Fruit fly (Drosophila melanogaster) whole organism, pupa: ENCODE results near the gene CG15765.

Source experiments
- CG10348 ChIP-seq: fragments of 200-800 bp; sonication (Bioruptor generic); IDR thresholded peaks from 2 replicates; pipeline ENCODE4 v1.3.6; 2022; ENCODE audit warnings: missing biosample characterization, missing genetic modification characterization
- CG12605 ChIP-seq: fragments of 200-800 bp; sonication (Bioruptor generic); IDR thresholded peaks from 2 replicates; pipeline ENCODE4 v1.3.6; 2022; ENCODE audit warnings: missing biosample characterization, missing genetic modification characterization
- CG13204 ChIP-seq: fragments of 200-800 bp; sonication (Bioruptor generic); optimal IDR thresholded peaks from 2 replicates; lab custom pipeline; 2018; ENCODE audit warnings: missing biosample characterization, mild to moderate bottlenecking, missing genetic modification characterization, moderate library complexity
- CG14655 ChIP-seq: fragments of 200-800 bp; sonication (Bioruptor generic); optimal IDR thresholded peaks from 3 replicates; lab custom pipeline; 2017; ENCODE audit warnings: mild to moderate bottlenecking, missing biosample characterization, missing genetic modification reagents, missing genetic modification characterization
- CG15710 ChIP-seq: fragments of 200-800 bp; sonication (Bioruptor generic); optimal IDR thresholded peaks from 2 replicates; lab custom pipeline; 2018; ENCODE audit warnings: missing biosample characterization, mild to moderate bottlenecking, missing genetic modification characterization, moderate library complexity
- CG17806 ChIP-seq: fragments of 200-800 bp; sonication (Bioruptor generic); optimal IDR thresholded peaks from 2 replicates; lab custom pipeline; 2018; ENCODE audit warnings: missing biosample characterization, mild to moderate bottlenecking, missing genetic modification characterization, moderate library complexity
- CG32121 ChIP-seq: fragments of 200-800 bp; sonication (Bioruptor generic); IDR thresholded peaks from 2 replicates; pipeline ENCODE4 v1.3.6; 2022; ENCODE audit warnings: missing biosample characterization, missing genetic modification characterization
- CG34367 ChIP-seq: fragments of 200-800 bp; sonication (Bioruptor generic); optimal IDR thresholded peaks from 2 replicates; lab custom pipeline; 2018; ENCODE audit warnings: missing biosample characterization, mild to moderate bottlenecking, missing genetic modification characterization
- CG4496 ChIP-seq: fragments of 200-800 bp; sonication (Bioruptor generic); IDR thresholded peaks from 3 replicates; pipeline ENCODE4 v1.3.6; 2022; ENCODE audit warnings: missing biosample characterization, missing genetic modification characterization
- CG8159 ChIP-seq: fragments of 200-800 bp; sonication (Bioruptor generic); optimal IDR thresholded peaks from 3 replicates; lab custom pipeline; 2018; ENCODE audit warnings: missing biosample characterization, mild to moderate bottlenecking, missing genetic modification characterization, moderate library complexity
- CG8301 ChIP-seq: fragments of 200-800 bp; sonication (Bioruptor generic); optimal IDR thresholded peaks from 2 replicates; lab custom pipeline; 2018; ENCODE audit warnings: missing biosample characterization, mild to moderate bottlenecking, missing genetic modification characterization
- CG9948 ChIP-seq: fragments of 200-800 bp; sonication (Bioruptor generic); optimal IDR thresholded peaks from 2 replicates; lab custom pipeline; 2018; ENCODE audit warnings: missing biosample characterization, mild to moderate bottlenecking, missing genetic modification characterization, moderate library complexity
- D1 ChIP-seq: fragments of 200-800 bp; sonication (Bioruptor generic); optimal IDR thresholded peaks from 2 replicates; lab custom pipeline; 2018; ENCODE audit warnings: missing biosample characterization, mild to moderate bottlenecking, missing genetic modification characterization, moderate library complexity
- EcR ChIP-seq: fragments of 200-800 bp; sonication (Bioruptor generic); optimal IDR thresholded peaks from 3 replicates; lab custom pipeline; 2019; ENCODE audit warnings: missing biosample characterization, missing genetic modification characterization, mild to moderate bottlenecking, moderate library complexity, missing genetic modification reagents
- Ets98B ChIP-seq: fragments of 200-800 bp; sonication (Bioruptor generic); IDR thresholded peaks from 2 replicates; pipeline ENCODE4 v1.3.6; 2022; ENCODE audit warnings: missing biosample characterization, missing genetic modification characterization
- Pif1A ChIP-seq: fragments of 200-800 bp; sonication (Bioruptor generic); optimal IDR thresholded peaks from 3 replicates; lab custom pipeline; 2016; ENCODE audit warnings: missing biosample characterization, missing genetic modification characterization
- Pif1B ChIP-seq: fragments of 200-800 bp; sonication (Bioruptor generic); optimal IDR thresholded peaks from 3 replicates; lab custom pipeline; 2016; ENCODE audit warnings: missing biosample characterization, missing genetic modification characterization
- Snoo ChIP-seq: fragments of 200-800 bp; sonication (Bioruptor generic); optimal IDR thresholded peaks from 3 replicates; lab custom pipeline; 2017; ENCODE audit warnings: missing biosample characterization, mild to moderate bottlenecking, missing genetic modification characterization, inconsistent platforms
- fd96Ca ChIP-seq: fragments of 200-800 bp; sonication (Bioruptor generic); IDR thresholded peaks from 3 replicates; pipeline ENCODE4 v1.3.6; 2022; ENCODE audit warnings: missing biosample characterization, missing genetic modification characterization
- gl ChIP-seq: fragments of 200-800 bp; sonication (Bioruptor generic); optimal IDR thresholded peaks from 2 replicates; lab custom pipeline; 2018; ENCODE audit warnings: missing biosample characterization, mild to moderate bottlenecking, missing genetic modification characterization
- rn ChIP-seq: fragments of 200-800 bp; sonication (Bioruptor generic); IDR thresholded peaks from 2 replicates; pipeline ENCODE4 v1.3.6; 2022; ENCODE audit warnings: missing biosample characterization, missing genetic modification characterization

Gene CG15765

dm6 chrX:5866095-5866494, 47.7 kb downstream of the CG15765 start:
- TF ChIP-seq CG15710 (tag; lab: Kevin White, UChicago) (no peak), CG4496 (GFP tag; lab: Robert Waterston, UW) (peak; percentile 56; the same call in 1 of the 3 replicates), fd96Ca (GFP tag; lab: Robert Waterston, UW) (peak; percentile 48; the same call in 1 of the 3 replicates)

dm6 chrX:5868795-5869194, 50.4 kb downstream of the CG15765 start, which contains the start of gene CG15764:
Gene CG15764 (plus strand): TSS chrX:5869095.
- no peak for TF ChIP-seq Pif1A (GFP tag; lab: Kevin White, UChicago)
- TF ChIP-seq Ets98B = no peak
- TF ChIP-seq D1 = no peak
- TF ChIP-seq gl (tag; lab: Kevin White, UChicago) = no peak
- no peak for TF ChIP-seq CG17806 (tag; lab: Kevin White, UChicago)
- no peak for TF ChIP-seq CG4496 (GFP tag; lab: Robert Waterston, UW)
- TF ChIP-seq CG14655 (GFP tag; lab: Kevin White, UChicago) = no peak
- TF ChIP-seq CG13204 = no peak
- no peak for TF ChIP-seq CG32121 (GFP tag; lab: Robert Waterston, UW)
- no peak for TF ChIP-seq CG34367
- TF ChIP-seq CG15710 (tag; lab: Kevin White, UChicago) = no peak
- no peak for TF ChIP-seq CG8159 (tag; lab: Kevin White, UChicago)
- no peak for TF ChIP-seq CG9948 (tag; lab: Kevin White, UChicago)
- TF ChIP-seq Pif1B = no peak
- no peak for TF ChIP-seq fd96Ca (GFP tag; lab: Robert Waterston, UW)
- no peak for TF ChIP-seq Snoo (tag; lab: Kevin White, UChicago)

dm6 chrX:5873164-5873563, 54.8 kb downstream of the CG15765 start, which contains the start of gene GAA1:
Gene GAA1 (minus strand): TSS chrX:5873357.
- TF ChIP-seq CG13204 (no peak), CG17806 (tag; lab: Kevin White, UChicago) (peak; percentile 9)
- TF ChIP-seq, all 21 proteins: peak for 1

dm6 chrX:5876584-5876983, 58.2 kb downstream of the CG15765 start, which contains the start of gene mof:
Gene mof (minus strand): TSS chrX:5876853.
- TF ChIP-seq CG34367 = no peak
- TF ChIP-seq, all 21 proteins: peak for 0

- no peak for TF ChIP-seq gl (tag; lab: Kevin White, UChicago)
- TF ChIP-seq EcR (GFP tag; lab: Kevin White, UChicago) = no peak
- peak; percentile 22 for TF ChIP-seq CG8159 (tag; lab: Kevin White, UChicago)
- TF ChIP-seq CG32121 (GFP tag; lab: Robert Waterston, UW) = peak; percentile 48; the same call in 1 of the 2 replicates
- TF ChIP-seq D1 = no peak
- no peak for TF ChIP-seq CG9948 (tag; lab: Kevin White, UChicago)
- no peak for TF ChIP-seq CG10348 (GFP tag; lab: Robert Waterston, UW)
- TF ChIP-seq Pif1A (GFP tag; lab: Kevin White, UChicago) = no peak
- no peak for TF ChIP-seq CG12605 (GFP tag; lab: Robert Waterston, UW)
- no peak for TF ChIP-seq Ets98B
- no peak for TF ChIP-seq CG17806 (tag; lab: Kevin White, UChicago)
- TF ChIP-seq CG4496 (GFP tag; lab: Robert Waterston, UW) = peak; percentile 54; the same call in 2 of the 3 replicates
- TF ChIP-seq Snoo (tag; lab: Kevin White, UChicago) = peak; percentile 13
- no peak for TF ChIP-seq Pif1B
- TF ChIP-seq CG14655 (GFP tag; lab: Kevin White, UChicago) = no peak
- no peak for TF ChIP-seq rn (GFP tag; lab: Robert Waterston, UW)
- peak; percentile 24 for TF ChIP-seq CG15710 (tag; lab: Kevin White, UChicago)
- no peak for TF ChIP-seq CG8301 (tag; lab: Kevin White, UChicago)
- 0 out of 3 replicates have a peak, but pooled peaks have one; percentile 21 for TF ChIP-seq fd96Ca (GFP tag; lab: Robert Waterston, UW)
- TF ChIP-seq CG34367 = no peak
- no peak for TF ChIP-seq CG13204
Observed at dm6 chrX:5879543-5879943, 61.2 kb downstream of the CG15765 start, which contains the start of the genes Usp30 and CG16721. Gene Usp30 (minus strand): TSS chrX:5879787. Gene CG16721 (plus strand): TSS chrX:5879869.

dm6 chrX:5880139-5880924, 62.0 kb downstream of the CG15765 start:
- TF ChIP-seq CG8159 (tag; lab: Kevin White, UChicago) (peak; percentile 79), EcR (GFP tag; lab: Kevin White, UChicago) (peak; percentile 48), D1 (no peak), CG14655 (GFP tag; lab: Kevin White, UChicago) (no peak), CG4496 (GFP tag; lab: Robert Waterston, UW) (peak; percentile 81), CG12605 (GFP tag; lab: Robert Waterston, UW) (peak; percentile 72), CG34367 (peak; percentile 68), CG17806 (tag; lab: Kevin White, UChicago) (peak; percentile 80), gl (tag; lab: Kevin White, UChicago) (peak; percentile 60), CG10348 (GFP tag; lab: Robert Waterston, UW) (peak; percentile 73), rn (GFP tag; lab: Robert Waterston, UW) (peak; percentile 60; the same call in 1 of the 2 replicates), Snoo (tag; lab: Kevin White, UChicago) (peak; percentile 72), CG32121 (GFP tag; lab: Robert Waterston, UW) (peak; percentile 79), CG15710 (tag; lab: Kevin White, UChicago) (peak; percentile 76), CG8301 (tag; lab: Kevin White, UChicago) (peak; percentile 82), fd96Ca (GFP tag; lab: Robert Waterston, UW) (peak; percentile 73; the same call in 2 of the 3 replicates), Ets98B (peak; percentile 80), Pif1B (peak; percentile 86), CG13204 (no peak), CG9948 (tag; lab: Kevin White, UChicago) (peak; percentile 74), Pif1A (GFP tag; lab: Kevin White, UChicago) (peak; percentile 77)
